Worm (Caenorhabditis elegans): ENCODE results near the gene asd-1.

The asd-1 gene

DNA sequence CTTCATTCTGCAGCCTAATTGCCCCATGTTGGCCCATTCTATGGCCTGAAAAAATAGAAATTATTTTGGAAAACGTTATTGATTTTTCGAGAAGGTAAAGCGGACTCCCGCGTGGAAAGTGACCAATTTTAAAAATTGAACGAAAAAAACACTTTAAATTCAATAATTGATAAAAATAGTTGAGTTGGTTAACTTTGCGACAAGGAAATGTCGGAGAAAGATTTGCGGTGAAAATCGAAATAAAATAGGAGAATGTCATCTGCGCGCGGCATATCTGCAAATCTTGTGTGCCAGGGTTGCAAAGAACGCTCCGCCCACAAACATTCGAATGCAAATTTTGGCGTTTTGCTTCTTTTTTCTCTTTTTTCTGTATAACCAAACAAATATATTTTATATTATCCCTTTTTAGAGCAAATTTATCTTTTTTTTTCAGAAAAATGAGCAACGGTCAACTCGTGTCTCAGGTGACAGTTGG is 26.1 kb upstream of the asd-1 start, which contains the start of the genes rnf-121 and C16C10.4 (continued):
- TF ChIP-seq spr-3 (GFP tag; optimal IDR thresholded peaks at IDR 0.05), result no peak
- no peak for TF ChIP-seq attf-4 (tag; optimal IDR thresholded peaks at IDR 0.05)
- peak; percentile 11 for TF ChIP-seq F37D6.2 (tag; optimal IDR thresholded peaks at IDR 0.05)
- no peak for TF ChIP-seq dmd-9 (GFP tag; IDR thresholded peaks at IDR 0.05)
- TF ChIP-seq pha-4 (GFP tag; IDR thresholded peaks at IDR 0.05), result peak; percentile 50; the same call in 1 of the 2 replicates
- no peak for TF ChIP-seq pha-4 (tag; optimal IDR thresholded peaks at IDR 0.05)
- TF ChIP-seq ceh-44 (GFP tag; IDR thresholded peaks at IDR 0.05), result no peak
- TF ChIP-seq zip-11 (GFP tag; IDR thresholded peaks at IDR 0.05), result no peak
- no peak for TF ChIP-seq Y105C5A.15 (GFP tag; IDR thresholded peaks at IDR 0.05)
- TF ChIP-seq lsy-2 (tag; optimal IDR thresholded peaks at IDR 0.05), result peak in 1 of 2 experiments; percentile 71
- no peak for TF ChIP-seq jun-1 (tag; optimal IDR thresholded peaks at IDR 0.05)
- TF ChIP-seq zip-2 (tag; optimal IDR thresholded peaks at IDR 0.05), result peak; percentile 23
- TF ChIP-seq dmd-8 (GFP tag; IDR thresholded peaks at IDR 0.05), result no peak
- no peak for TF ChIP-seq php-3 (GFP tag; IDR thresholded peaks at IDR 0.05)
- TF ChIP-seq lin-39 (tag; optimal IDR thresholded peaks at IDR 0.05), result no peak
- TF ChIP-seq hif-1 (tag; optimal IDR thresholded peaks at IDR 0.05), result peak in 1 of 2 experiments; percentile 36
- peak; percentile 71 for TF ChIP-seq dpl-1 (GFP tag; optimal IDR thresholded peaks at IDR 0.05)
- 0 out of 2 replicates have a peak, but pooled peaks have one; percentile 54 for TF ChIP-seq daf-19 (GFP tag; conservative IDR thresholded peaks at IDR 0.05)
- TF ChIP-seq mxl-2 (GFP tag; conservative IDR thresholded peaks at IDR 0.05), result no peak
- peak; percentile 29 for TF ChIP-seq F49E8.2 (tag; optimal IDR thresholded peaks at IDR 0.05; ENCODE audit: borderline replicate concordance)
- TF ChIP-seq duxl-1 (tag; optimal IDR thresholded peaks at IDR 0.05; ENCODE audit: poor library complexity), result peak; percentile 82
- TF ChIP-seq F44E2.7 (GFP tag; IDR thresholded peaks at IDR 0.05), result no peak
- TF ChIP-seq pqm-1 (tag; optimal IDR thresholded peaks at IDR 0.05), result no peak
- no peak for TF ChIP-seq fos-1 (tag; optimal IDR thresholded peaks at IDR 0.05)
- TF ChIP-seq nhr-237 (tag; optimal IDR thresholded peaks at IDR 0.05), result no peak
- TF ChIP-seq egl-43 (GFP tag; IDR thresholded peaks at IDR 0.05), result no peak
- no peak for TF ChIP-seq ceh-62 (tag; optimal IDR thresholded peaks at IDR 0.05)
- TF ChIP-seq arid-1 (GFP tag; conservative IDR thresholded peaks at IDR 0.05), result peak; percentile 81
- peak; percentile 37 for TF ChIP-seq F10B5.3 (tag; optimal IDR thresholded peaks at IDR 0.05)
- TF ChIP-seq gei-8 (GFP tag; optimal IDR thresholded peaks at IDR 0.05), result no peak
- no peak for TF ChIP-seq saeg-2 (GFP tag; IDR thresholded peaks at IDR 0.05)
- TF ChIP-seq ZK337.2 (GFP tag; IDR thresholded peaks at IDR 0.05), result no peak
- TF ChIP-seq mep-1 (tag; optimal IDR thresholded peaks at IDR 0.05), result peak; percentile 66
- peak; percentile 30 for TF ChIP-seq nhr-48 (tag; optimal IDR thresholded peaks at IDR 0.05)
- no peak for TF ChIP-seq daf-8 (GFP tag; IDR thresholded peaks at IDR 0.05)
- no peak for TF ChIP-seq F26F4.8 (GFP tag; conservative IDR thresholded peaks at IDR 0.05)
- TF ChIP-seq Y75B8A.6 (GFP tag; IDR thresholded peaks at IDR 0.05), result no peak
- TF ChIP-seq dmd-6 (GFP tag; IDR thresholded peaks at IDR 0.05), result no peak
- TF ChIP-seq nhr-6 (tag; optimal IDR thresholded peaks at IDR 0.05), result peak; percentile 67
- no peak for TF ChIP-seq ceh-82 (tag; optimal IDR thresholded peaks at IDR 0.05)
- TF ChIP-seq ceh-32 (tag; optimal IDR thresholded peaks at IDR 0.05; ENCODE audit: poor library complexity), result no peak
- TF ChIP-seq ZK546.5 (tag; optimal IDR thresholded peaks at IDR 0.05), result no peak
- no peak for TF ChIP-seq ces-1 (GFP tag; optimal IDR thresholded peaks at IDR 0.05)
- peak; percentile 43 for TF ChIP-seq Y5F2A.4 (GFP tag; optimal IDR thresholded peaks at IDR 0.05)
- no peak for TF ChIP-seq lin-15B (tag; optimal IDR thresholded peaks at IDR 0.05)
- no peak for TF ChIP-seq unc-62 (GFP tag; optimal IDR thresholded peaks at IDR 0.05 in 1 of 2)
- TF ChIP-seq unc-62 (tag; optimal IDR thresholded peaks at IDR 0.05), result no peak
- TF ChIP-seq mxl-3 (GFP tag; optimal IDR thresholded peaks at IDR 0.05), result no peak
- no peak for TF ChIP-seq tra-1 (GFP tag; IDR thresholded peaks at IDR 0.05)
- no peak for TF ChIP-seq skn-1 (tag; optimal IDR thresholded peaks at IDR 0.05)
- TF ChIP-seq nhr-77 (tag; optimal IDR thresholded peaks at IDR 0.05), result no peak
- peak; percentile 63 for TF ChIP-seq hmg-1.1 (GFP tag; IDR thresholded peaks at IDR 0.05)
- peak; percentile 77 for TF ChIP-seq spr-1 (tag; optimal IDR thresholded peaks at IDR 0.05)
